Worm (Caenorhabditis elegans): ENCODE measurements around the gene F42A9.17.
A peak's percentile ranks its signal among the peaks of the same experiment; 100 is the strongest.

F42A9.17 gene

DNA sequence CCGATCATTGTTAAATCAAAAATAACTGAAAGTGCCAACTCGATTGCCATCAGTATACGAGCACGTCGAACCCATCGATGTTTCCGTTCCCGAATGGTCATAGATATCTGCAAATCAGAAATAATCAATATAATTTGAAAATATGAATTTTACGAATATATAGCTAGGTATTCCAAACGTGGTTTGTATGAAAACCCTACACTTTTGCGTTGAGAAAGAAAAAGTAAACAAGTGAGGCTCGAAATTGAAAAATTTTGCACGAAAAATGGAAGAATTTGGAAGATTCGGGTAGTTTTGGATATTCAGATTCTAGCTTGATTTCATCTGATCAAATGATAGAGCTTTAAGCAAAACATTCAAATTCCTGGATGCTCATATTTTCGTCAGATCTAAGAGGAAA lies 27.0 kb upstream of the F42A9.17 start, which contains the start of gene F42A9.9:
F42A9.9 (minus strand) TSS at position 101 of the 400 bp plus-strand sequence.
- TF ChIP-seq nhr-90 (tag; optimal IDR thresholded peaks at IDR 0.05; ENCODE audit: poor library complexity) = no peak
- TF ChIP-seq mab-9 (GFP tag; IDR thresholded peaks at IDR 0.05) = no peak
- TF ChIP-seq nhr-71 (tag; optimal IDR thresholded peaks at IDR 0.05) = no peak

DNA sequence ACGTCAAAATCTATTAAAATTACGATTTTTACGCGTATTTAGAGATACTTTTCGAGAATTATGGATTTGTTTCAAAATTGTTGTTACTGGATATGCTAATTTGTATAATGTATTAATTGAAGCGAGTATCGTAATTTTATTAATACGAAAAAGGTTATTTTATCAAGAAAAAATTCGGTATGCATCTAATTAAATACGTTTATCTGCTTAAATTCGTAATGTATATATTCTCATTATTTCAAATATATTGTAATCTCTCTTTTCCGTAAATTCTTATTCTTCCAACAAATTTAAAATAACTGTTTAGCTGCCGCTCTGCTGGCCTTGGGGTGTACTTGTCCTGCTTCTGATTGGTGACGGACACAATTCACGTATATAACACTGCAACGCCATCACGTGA lies 19.3 kb upstream of the F42A9.17 start, which contains the start of gene dgk-4:
dgk-4 (plus strand) TSS at position 301 of the 400 bp plus-strand sequence.
- TF ChIP-seq ceh-90 (tag; optimal IDR thresholded peaks at IDR 0.05) (no peak), tlp-1 (tag; optimal IDR thresholded peaks at IDR 0.05) (no peak), aha-1 (tag; optimal IDR thresholded peaks at IDR 0.05) (no peak), nhr-71 (tag; optimal IDR thresholded peaks at IDR 0.05) (no peak), mep-1 (tag; optimal IDR thresholded peaks at IDR 0.05) (no peak), hlh-17 (GFP tag; optimal IDR thresholded peaks at IDR 0.05; ENCODE audit: borderline replicate concordance) (no peak), mdl-1 (tag; optimal IDR thresholded peaks at IDR 0.05) (no peak)

ce11 chrIV:8630243-8630642 lies 18.5 kb upstream of the F42A9.17 start:
- TF ChIP-seq fkh-8 (tag; optimal IDR thresholded peaks at IDR 0.05) = peak; percentile 16
- TF ChIP-seq tbx-2 (tag; optimal IDR thresholded peaks at IDR 0.05) = no peak
- TF ChIP-seq nhr-11 (tag; optimal IDR thresholded peaks at IDR 0.05) = peak; percentile 13
- peak; percentile 54 for TF ChIP-seq dsc-1 (tag; optimal IDR thresholded peaks at IDR 0.05)
- peak; percentile 70 for TF ChIP-seq ceh-8 (GFP tag; optimal IDR thresholded peaks at IDR 0.05)
- TF ChIP-seq nhr-71 (tag; optimal IDR thresholded peaks at IDR 0.05) = peak; percentile 43
- TF ChIP-seq dpl-1 (GFP tag; optimal IDR thresholded peaks at IDR 0.05) = no peak

DNA sequence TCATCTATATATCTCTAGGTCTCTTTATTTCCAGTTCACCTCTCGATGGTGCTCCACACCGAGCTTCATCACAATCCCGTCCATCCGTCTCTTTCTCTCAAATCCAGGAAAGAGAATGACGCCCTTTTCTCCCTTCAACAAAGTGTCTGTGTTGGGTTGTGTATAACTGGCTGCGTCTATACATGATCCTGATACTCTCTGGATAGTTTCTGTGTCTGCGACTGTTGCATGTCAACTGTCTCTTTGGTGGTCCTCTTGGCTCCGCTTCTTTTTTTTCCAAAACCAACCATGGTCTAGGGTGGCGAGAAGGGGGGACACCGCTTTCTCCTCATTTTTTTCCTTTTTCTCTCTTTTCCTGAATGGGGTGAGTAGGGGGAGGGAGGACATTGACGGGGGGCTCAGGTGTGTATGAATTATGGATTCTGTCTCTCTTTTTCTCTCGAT lies 17.9 kb upstream of the F42A9.17 start:
- TF ChIP-seq elt-2 (tag; optimal IDR thresholded peaks at IDR 0.05) (no peak), pqm-1 (tag; optimal IDR thresholded peaks at IDR 0.05) (no peak), lin-13 (GFP tag; optimal IDR thresholded peaks at IDR 0.05) (no peak), lin-14 (GFP tag; optimal IDR thresholded peaks at IDR 0.05) (peak; percentile 91), efl-1 (optimal IDR thresholded peaks at IDR 0.05) (peak; percentile 48 to 60), efl-1 (GFP tag; optimal IDR thresholded peaks at IDR 0.05 in 1 of 2) (peak; percentile 2 to 55), sptf-1 (tag; optimal IDR thresholded peaks at IDR 0.05) (no peak), nhr-90 (tag; optimal IDR thresholded peaks at IDR 0.05; ENCODE audit: poor library complexity) (no peak), unc-130 (tag; optimal IDR thresholded peaks at IDR 0.05) (no peak), mdl-1 (tag; optimal IDR thresholded peaks at IDR 0.05) (peak in 1 of 2 experiments; percentile 44), aly-2 (tag; optimal IDR thresholded peaks at IDR 0.05) (no peak), ama-1 (optimal IDR thresholded peaks at IDR 0.05) (no peak), nhr-19 (GFP tag; conservative IDR thresholded peaks at IDR 0.05) (peak; percentile 53), nhr-85 (tag) (no peak), snpc-4 (tag; optimal IDR thresholded peaks at IDR 0.05) (peak; percentile 15), blmp-1 (tag; optimal IDR thresholded peaks at IDR 0.05) (peak; percentile 0), sox-4 (tag; optimal IDR thresholded peaks at IDR 0.05) (no peak), fos-1 (tag; optimal IDR thresholded peaks at IDR 0.05) (peak; percentile 38), nhr-84 (tag; optimal IDR thresholded peaks at IDR 0.05) (no peak), C16A3.4 (tag; optimal IDR thresholded peaks at IDR 0.05) (peak; percentile 41), lir-3 (tag; optimal IDR thresholded peaks at IDR 0.05; ENCODE audit: poor library complexity) (no peak), fkh-4 (tag; optimal IDR thresholded peaks at IDR 0.05; ENCODE audit: borderline replicate concordance) (no peak), snu-23 (GFP tag; optimal IDR thresholded peaks at IDR 0.05) (peak; percentile 75), lin-35 (GFP tag; optimal IDR thresholded peaks at IDR 0.05) (peak in 1 of 2 experiments; percentile 7), irx-1 (tag; optimal IDR thresholded peaks at IDR 0.05) (peak; percentile 50), pag-3 (tag; optimal IDR thresholded peaks at IDR 0.05; ENCODE audit: borderline replicate concordance, insufficient read depth) (no peak), nhr-76 (tag; optimal IDR thresholded peaks at IDR 0.05) (no peak), lsy-2 (tag; optimal IDR thresholded peaks at IDR 0.05) (peak; percentile 16 to 58), ces-1 (GFP tag; optimal IDR thresholded peaks at IDR 0.05) (no peak), swsn-7 (tag; optimal IDR thresholded peaks at IDR 0.05) (peak; percentile 67), elt-3 (tag; optimal IDR thresholded peaks at IDR 0.05) (no peak), unc-86 (tag; optimal IDR thresholded peaks at IDR 0.05) (peak; percentile 77), isw-1 (GFP tag; IDR thresholded peaks at IDR 0.05) (peak; percentile 40), ceh-8 (GFP tag; optimal IDR thresholded peaks at IDR 0.05) (no peak), dsc-1 (tag; optimal IDR thresholded peaks at IDR 0.05) (peak; percentile 57), dpl-1 (GFP tag; optimal IDR thresholded peaks at IDR 0.05) (peak in 1 of 3 experiments; percentile 4), pax-3 (tag; optimal IDR thresholded peaks at IDR 0.05) (no peak)

All from whole organism, L1 larva.